Fruit fly (Drosophila melanogaster) whole organism, prepupa: ENCODE measurements around the gene mRpS14.

Experiments
- Blimp-1 ChIP-seq: fragments of 200-800 bp; sonication (Bioruptor generic); optimal IDR thresholded peaks from 3 replicates; lab custom pipeline; 2017; ENCODE audit warnings: missing biosample characterization, missing genetic modification characterization, mild to moderate bottlenecking, moderate library complexity, missing genetic modification reagents
- CG10669 ChIP-seq: fragments of 200-800 bp; sonication (Bioruptor generic); optimal IDR thresholded peaks from 3 replicates; lab custom pipeline; 2018; ENCODE audit warnings: missing biosample characterization, mild to moderate bottlenecking, missing genetic modification characterization, moderate library complexity
- CG11902 ChIP-seq: fragments of 200-800 bp; sonication (Bioruptor generic); optimal IDR thresholded peaks from 3 replicates; lab custom pipeline; 2016; ENCODE audit warnings: missing biosample characterization, missing genetic modification characterization
- CG15336 ChIP-seq: fragments of 200-800 bp; sonication (Bioruptor generic); IDR thresholded peaks from 2 replicates; pipeline ENCODE4 v1.3.6; 2022; ENCODE audit warnings: missing biosample characterization, missing genetic modification characterization
- CG1621 ChIP-seq: fragments of 200-800 bp; sonication (Bioruptor generic); optimal IDR thresholded peaks from 3 replicates; lab custom pipeline; 2018; ENCODE audit warnings: missing biosample characterization, mild to moderate bottlenecking, missing genetic modification characterization
- CG31627 ChIP-seq: fragments of 200-800 bp; sonication (Bioruptor generic); optimal IDR thresholded peaks from 3 replicates; lab custom pipeline; 2016; ENCODE audit warnings: missing biosample characterization, missing genetic modification characterization
- CG32006 ChIP-seq: fragments of 200-800 bp; sonication (Bioruptor generic); optimal IDR thresholded peaks from 3 replicates; lab custom pipeline; 2017; ENCODE audit warnings: missing biosample characterization, mild to moderate bottlenecking, missing genetic modification characterization
- CG34406 ChIP-seq: fragments of 200-800 bp; sonication (Bioruptor generic); optimal IDR thresholded peaks from 3 replicates; lab custom pipeline; 2016; ENCODE audit warnings: missing biosample characterization, missing genetic modification characterization
- CG3919 ChIP-seq: fragments of 200-800 bp; sonication (Bioruptor generic); optimal IDR thresholded peaks from 3 replicates; lab custom pipeline; 2016; ENCODE audit warnings: missing biosample characterization, missing genetic modification characterization
- CG6163 ChIP-seq: fragments of 200-800 bp; sonication (Bioruptor generic); IDR thresholded peaks from 3 replicates; pipeline ENCODE4 v1.3.6; 2022; ENCODE audit warnings: missing biosample characterization, missing genetic modification characterization
- CG6808 ChIP-seq: fragments of 200-800 bp; sonication (Bioruptor generic); optimal IDR thresholded peaks from 3 replicates; lab custom pipeline; 2017; ENCODE audit warnings: missing biosample characterization, missing genetic modification characterization, mild to moderate bottlenecking, moderate library complexity, missing genetic modification reagents
- CG6854 ChIP-seq: fragments of 200-800 bp; sonication (Bioruptor generic); optimal IDR thresholded peaks from 2 replicates; lab custom pipeline; 2017; ENCODE audit warnings: missing biosample characterization, mild to moderate bottlenecking, missing genetic modification characterization
- CG7368 ChIP-seq: fragments of 200-800 bp; sonication (Bioruptor generic); optimal IDR thresholded peaks from 3 replicates; lab custom pipeline; 2016; ENCODE audit warnings: missing biosample characterization, missing genetic modification characterization
- CG8119 ChIP-seq: fragments of 200-800 bp; sonication (Bioruptor generic); IDR thresholded peaks from 3 replicates; pipeline ENCODE4 v1.3.6; 2022; ENCODE audit warnings: missing biosample characterization, missing genetic modification characterization
- CG8319 ChIP-seq: fragments of 200-800 bp; sonication (Bioruptor generic); optimal IDR thresholded peaks from 3 replicates; lab custom pipeline; 2016; ENCODE audit warnings: missing biosample characterization, missing genetic modification characterization
- CG8632 ChIP-seq: fragments of 200-800 bp; sonication (Bioruptor generic); optimal IDR thresholded peaks from 3 replicates; lab custom pipeline; 2016; ENCODE audit warnings: missing biosample characterization, missing genetic modification characterization
- CG9139 ChIP-seq: fragments of 200-800 bp; sonication (Bioruptor generic); optimal IDR thresholded peaks from 3 replicates; lab custom pipeline; 2017; ENCODE audit warnings: missing biosample characterization, mild to moderate bottlenecking, missing genetic modification characterization
- Eip75B ChIP-seq: fragments of 200-800 bp; sonication (Bioruptor generic); optimal IDR thresholded peaks from 3 replicates; lab custom pipeline; 2016; ENCODE audit warnings: missing biosample characterization, missing genetic modification characterization
- Eip78C ChIP-seq: fragments of 200-800 bp; sonication (Bioruptor generic); peaks from one replicate; lab custom pipeline; 2016; ENCODE audit warnings: missing biosample characterization, missing genetic modification characterization
- Eip93F ChIP-seq: fragments of 200-800 bp; sonication (Bioruptor generic); optimal IDR thresholded peaks from 2 replicates; lab custom pipeline; 2016; ENCODE audit warnings: missing biosample characterization, mild to moderate bottlenecking, missing genetic modification characterization
- Ets21C ChIP-seq: fragments of 200-800 bp; sonication (Bioruptor generic); optimal IDR thresholded peaks from 3 replicates; lab custom pipeline; 2016; ENCODE audit warnings: missing biosample characterization, missing genetic modification characterization
- Ets96B ChIP-seq: fragments of 200-800 bp; optimal IDR thresholded peaks from 2 replicates; lab custom pipeline; 2019; ENCODE audit warnings: missing biosample characterization, mild to moderate bottlenecking, missing genetic modification characterization, moderate library complexity
- Hr38 ChIP-seq: sonication (Bioruptor generic); optimal IDR thresholded peaks from 2 replicates; lab custom pipeline; 2016; ENCODE audit warnings: missing biosample characterization, missing genetic modification characterization
- Hr4 ChIP-seq: fragments of 200-800 bp; sonication (Bioruptor generic); optimal IDR thresholded peaks from 3 replicates; lab custom pipeline; 2016; ENCODE audit warnings: missing biosample characterization, missing genetic modification characterization
- Met ChIP-seq: fragments of 200-800 bp; sonication (Bioruptor generic); optimal IDR thresholded peaks from 3 replicates; lab custom pipeline; 2016; ENCODE audit warnings: missing biosample characterization, missing genetic modification characterization
- Sox15 ChIP-seq: fragments of 200-800 bp; sonication (Bioruptor generic); optimal IDR thresholded peaks from 3 replicates; lab custom pipeline; 2016; ENCODE audit warnings: missing biosample characterization, missing genetic modification characterization
- cyc ChIP-seq: fragments of 200-800 bp; sonication (Bioruptor generic); optimal IDR thresholded peaks from 3 replicates; lab custom pipeline; 2016; ENCODE audit warnings: missing biosample characterization, missing genetic modification characterization
- dac ChIP-seq: fragments of 200-800 bp; sonication (Bioruptor generic); optimal IDR thresholded peaks from 2 replicates; lab custom pipeline; 2017; ENCODE audit warnings: missing biosample characterization, mild to moderate bottlenecking, missing genetic modification characterization
- dsx ChIP-seq: fragments of 200-800 bp; optimal IDR thresholded peaks from 3 replicates; lab custom pipeline; 2019; ENCODE audit warnings: missing biosample characterization, mild to moderate bottlenecking, missing genetic modification characterization, moderate library complexity; ENCODE audit not compliant: poor library complexity, severe bottlenecking
- eg ChIP-seq: fragments of 200-800 bp; sonication (Bioruptor generic); IDR thresholded peaks from 3 replicates; pipeline ENCODE4 v1.3.6; 2022; ENCODE audit warnings: missing biosample characterization, missing genetic modification characterization
- fd85E ChIP-seq: fragments of 200-800 bp; sonication (Bioruptor generic); optimal IDR thresholded peaks from 3 replicates; lab custom pipeline; 2016; ENCODE audit warnings: missing biosample characterization, missing genetic modification characterization
- fkh ChIP-seq: fragments of 200-800 bp; sonication (Bioruptor generic); optimal IDR thresholded peaks from 3 replicates; lab custom pipeline; 2017; ENCODE audit warnings: missing biosample characterization, mild to moderate bottlenecking, missing genetic modification characterization, moderate library complexity
- lz ChIP-seq: fragments of 200-800 bp; sonication (Bioruptor generic); optimal IDR thresholded peaks from 3 replicates; lab custom pipeline; 2016; ENCODE audit warnings: missing biosample characterization, missing genetic modification characterization
- pdm3 ChIP-seq: fragments of 200-800 bp; sonication (Bioruptor generic); optimal IDR thresholded peaks from 3 replicates; lab custom pipeline; 2016; ENCODE audit warnings: missing biosample characterization, missing genetic modification characterization
- salr ChIP-seq, 2 experiments: fragments of 200-800 bp; sonication (Bioruptor generic); optimal IDR thresholded peaks; 3 replicates each; lab custom pipeline; 2016 to 2018; ENCODE audit warnings: missing biosample characterization in 2 of 2, missing genetic modification characterization in 2 of 2, mild to moderate bottlenecking in 1 of 2
- ss ChIP-seq, 2 experiments: fragments of 200-800 bp; sonication (Bioruptor generic); optimal IDR thresholded peaks; 2 replicates in 1 of 2; 3 replicates in 1 of 2; lab custom pipeline; 2017 to 2018; ENCODE audit warnings: mild to moderate bottlenecking in 2 of 2, missing biosample characterization in 2 of 2, missing genetic modification characterization in 2 of 2, moderate library complexity in 1 of 2
- svp ChIP-seq: fragments of 200-800 bp; sonication (Bioruptor generic); peaks from one replicate; lab custom pipeline; 2016; ENCODE audit warnings: missing biosample characterization, missing genetic modification characterization
- topi ChIP-seq: fragments of 200-800 bp; sonication (Bioruptor generic); optimal IDR thresholded peaks from 3 replicates; lab custom pipeline; 2016; ENCODE audit warnings: missing biosample characterization, missing genetic modification characterization
- vri ChIP-seq: fragments of 200-800 bp; sonication (Bioruptor generic); optimal IDR thresholded peaks from 3 replicates; lab custom pipeline; 2016; ENCODE audit warnings: missing biosample characterization, mild to moderate bottlenecking, missing genetic modification characterization

mRpS14 gene

dm6 chrX:19505334-19506185 lies 25.5 kb upstream of the mRpS14 start (continued):
- TF ChIP-seq dac, result no peak
- no peak for TF ChIP-seq Ets21C (GFP tag; lab: Kevin White, UChicago)
- TF ChIP-seq ss (GFP tag; optimal IDR thresholded peaks at IDR 0.05; lab: Kevin White, UChicago), result peak in 1 of 2 experiments; percentile 31
- no peak for TF ChIP-seq Hr38 (GFP tag; lab: Kevin White, UChicago)
- no peak for TF ChIP-seq pdm3 (GFP tag; lab: Kevin White, UChicago)
- TF ChIP-seq Met (GFP tag; lab: Kevin White, UChicago), result no peak
- no peak for TF ChIP-seq dsx
- TF ChIP-seq Hr4 (GFP tag; lab: Kevin White, UChicago), result no peak
- no peak for TF ChIP-seq CG8119
- TF ChIP-seq, all 60 proteins: peak for 16

- TF ChIP-seq Hr38 (GFP tag; lab: Kevin White, UChicago) (no peak), Eip93F (GFP tag; lab: Kevin White, UChicago) (no peak), CG3919 (GFP tag; lab: Kevin White, UChicago) (no peak), eg (GFP tag; lab: Robert Waterston, UW) (no peak), salr (GFP tag; optimal IDR thresholded peaks at IDR 0.05; lab: Kevin White, UChicago) (no peak), CG6163 (no peak), CG32006 (GFP tag; lab: Kevin White, UChicago) (no peak), topi (GFP tag; lab: Kevin White, UChicago) (no peak), dsx (no peak), CG10669 (GFP tag; lab: Kevin White, UChicago) (no peak), Hr4 (GFP tag; lab: Kevin White, UChicago) (no peak), CG11902 (no peak)
These were observed 24.2 kb upstream of the mRpS14 start for dm6 chrX:19504170-19504765.

DNA sequence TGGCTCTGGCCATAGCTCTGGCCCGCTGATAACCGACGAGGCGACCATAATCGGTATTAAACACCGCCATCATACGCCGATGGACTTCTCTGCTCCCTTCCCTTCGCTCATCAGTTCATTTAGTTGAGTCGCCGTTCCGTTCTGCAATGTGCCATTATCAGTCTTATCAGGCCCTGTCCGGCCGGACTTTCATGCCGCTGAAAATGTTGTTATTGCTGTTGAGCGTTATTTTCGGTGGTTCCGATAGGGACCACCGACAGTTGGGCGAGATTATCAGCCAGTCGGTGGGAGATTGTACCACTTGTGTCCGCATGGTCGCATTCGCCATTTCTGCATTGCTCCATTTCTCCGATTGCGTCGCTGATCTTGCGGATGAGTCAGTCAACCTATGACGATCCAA lies 21.2 kb upstream of the mRpS14 start:
- TF ChIP-seq svp (GFP tag; lab: Kevin White, UChicago) (peak; percentile 95), CG31627 (GFP tag; lab: Kevin White, UChicago) (no peak), ss (GFP tag; optimal IDR thresholded peaks at IDR 0.05; lab: Kevin White, UChicago) (no peak), vri (GFP tag; lab: Kevin White, UChicago) (peak; percentile 34)

DNA sequence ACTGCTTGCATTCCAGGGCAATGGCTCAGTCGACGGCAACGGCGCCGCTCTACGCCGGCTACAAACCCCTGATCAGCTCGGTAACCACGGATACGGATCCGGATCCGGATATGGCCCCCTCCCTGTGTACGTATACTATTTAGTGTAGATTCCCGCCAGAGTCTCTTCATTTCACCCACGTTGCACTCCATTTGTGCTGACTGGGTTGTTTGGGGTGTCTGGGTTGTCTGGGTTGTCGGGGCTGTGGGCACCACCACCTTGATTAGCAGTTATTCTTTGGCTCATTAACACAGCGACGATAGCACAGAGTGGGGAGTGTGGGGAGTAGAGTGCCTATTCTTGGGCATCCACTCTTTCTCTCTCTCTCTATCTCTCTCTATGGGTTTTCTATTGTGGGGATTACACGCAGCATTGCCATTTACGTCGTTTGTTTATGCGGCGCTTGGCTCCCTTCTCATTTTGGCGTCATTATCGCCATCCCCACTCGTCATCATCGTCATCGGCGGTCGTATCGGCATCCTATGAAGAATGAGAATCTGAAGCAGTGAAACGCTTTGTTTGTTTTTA lies 18.8 kb upstream of the mRpS14 start:
- TF ChIP-seq CG8632 (no peak), Met (GFP tag; lab: Kevin White, UChicago) (no peak), CG6163 (0 out of 3 replicates have a peak, but pooled peaks have one; percentile 32), cyc (GFP tag; lab: Kevin White, UChicago) (no peak), Sox15 (no peak), CG11902 (no peak), CG8319 (GFP tag; lab: Kevin White, UChicago) (no peak), Ets21C (GFP tag; lab: Kevin White, UChicago) (no peak), CG6808 (GFP tag; lab: Kevin White, UChicago) (no peak), CG7368 (GFP tag; lab: Kevin White, UChicago) (no peak), Ets96B (tag; lab: Kevin White, UChicago) (no peak), Eip78C (peak; percentile 2)

DNA sequence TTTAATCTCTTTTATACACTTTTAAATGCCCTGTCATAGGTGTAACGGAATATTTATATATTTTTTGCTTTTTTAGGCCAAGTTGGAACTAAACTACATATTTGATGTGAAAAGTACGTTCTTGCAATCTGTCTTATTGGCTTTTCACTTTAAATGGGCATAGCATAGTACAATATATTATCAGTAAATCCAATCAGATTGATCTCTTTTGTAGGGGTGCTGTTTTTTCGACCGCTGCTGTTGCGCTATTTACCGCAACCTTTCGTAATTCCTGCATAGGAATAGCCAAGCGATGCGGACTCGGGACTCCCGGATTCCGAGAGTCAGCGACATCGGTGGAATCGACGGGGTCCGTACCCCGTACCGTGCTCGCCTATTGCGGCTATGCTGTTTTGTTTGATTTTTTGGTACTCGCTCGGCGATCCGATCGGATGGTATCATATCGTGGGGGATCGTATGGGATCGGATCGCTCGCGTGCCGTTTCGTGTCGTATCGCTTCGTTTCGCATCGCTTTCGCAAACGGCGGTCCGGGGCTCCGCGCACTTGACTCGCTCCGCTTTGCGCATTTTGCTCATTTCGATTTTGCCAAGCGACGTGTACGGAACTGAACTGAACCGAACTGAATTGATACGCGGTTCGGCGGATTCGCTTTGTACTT lies 17.9 kb upstream of the mRpS14 start:
- peak; percentile 60 for TF ChIP-seq Eip78C
- peak; percentile 64 for TF ChIP-seq eg (GFP tag; lab: Robert Waterston, UW)
- peak; percentile 43 for TF ChIP-seq CG1621 (tag; lab: Kevin White, UChicago)
- no peak for TF ChIP-seq Blimp-1 (GFP tag; lab: Kevin White, UChicago)
- peak; percentile 22 for TF ChIP-seq CG8632
- TF ChIP-seq lz (GFP tag; lab: Kevin White, UChicago), result peak; percentile 18
- no peak for TF ChIP-seq fkh (GFP tag; lab: Kevin White, UChicago)
- TF ChIP-seq Eip93F (GFP tag; lab: Kevin White, UChicago), result peak; percentile 52
- TF ChIP-seq CG31627 (GFP tag; lab: Kevin White, UChicago), result peak; percentile 14
- no peak for TF ChIP-seq CG34406 (GFP tag; lab: Kevin White, UChicago)
- peak; percentile 48; the same call in 2 of the 3 replicates for TF ChIP-seq CG6163
- TF ChIP-seq CG15336 (GFP tag; lab: Robert Waterston, UW), result peak; percentile 35; the same call in 1 of the 2 replicates
- peak; percentile 17 for TF ChIP-seq CG9139 (GFP tag; lab: Kevin White, UChicago)
- TF ChIP-seq CG32006 (GFP tag; lab: Kevin White, UChicago), result peak; percentile 9
- TF ChIP-seq Eip75B (GFP tag; lab: Kevin White, UChicago), result no peak
- peak; percentile 19 to 32 for TF ChIP-seq ss (GFP tag; optimal IDR thresholded peaks at IDR 0.05; lab: Kevin White, UChicago)
- TF ChIP-seq fd85E (GFP tag; lab: Kevin White, UChicago), result no peak
- peak; percentile 39 for TF ChIP-seq CG6854
